Fruit fly (Drosophila melanogaster) whole organism, prepupa: ENCODE results near the gene CG32564.
A peak's percentile ranks its signal among the peaks of the same experiment; 100 is the strongest.

Experiments used
- Blimp-1 ChIP-seq: fragments of 200-800 bp; sonication (Bioruptor generic); optimal IDR thresholded peaks from 3 replicates; lab custom pipeline; 2017; ENCODE audit warnings: missing biosample characterization, missing genetic modification characterization, mild to moderate bottlenecking, moderate library complexity, missing genetic modification reagents
- CG10631 ChIP-seq: fragments of 200-800 bp; sonication (Bioruptor generic); optimal IDR thresholded peaks from 2 replicates; lab custom pipeline; 2016; ENCODE audit warnings: missing biosample characterization, missing genetic modification characterization
- CG10669 ChIP-seq: fragments of 200-800 bp; sonication (Bioruptor generic); optimal IDR thresholded peaks from 3 replicates; lab custom pipeline; 2018; ENCODE audit warnings: missing biosample characterization, mild to moderate bottlenecking, missing genetic modification characterization, moderate library complexity
- CG11294 ChIP-seq: fragments of 200-800 bp; sonication (Bioruptor generic); IDR thresholded peaks from 2 replicates; pipeline ENCODE4 v1.3.6; 2022; ENCODE audit warnings: missing biosample characterization, missing genetic modification characterization
- CG11762 ChIP-seq: fragments of 200-800 bp; sonication (Bioruptor generic); optimal IDR thresholded peaks from 3 replicates; lab custom pipeline; 2016; ENCODE audit warnings: missing biosample characterization, missing genetic modification characterization; ENCODE audit not compliant: insufficient read depth
- CG11902 ChIP-seq: fragments of 200-800 bp; sonication (Bioruptor generic); optimal IDR thresholded peaks from 3 replicates; lab custom pipeline; 2016; ENCODE audit warnings: missing biosample characterization, missing genetic modification characterization
- CG15336 ChIP-seq: fragments of 200-800 bp; sonication (Bioruptor generic); IDR thresholded peaks from 2 replicates; pipeline ENCODE4 v1.3.6; 2022; ENCODE audit warnings: missing biosample characterization, missing genetic modification characterization
- CG1621 ChIP-seq: fragments of 200-800 bp; sonication (Bioruptor generic); optimal IDR thresholded peaks from 3 replicates; lab custom pipeline; 2018; ENCODE audit warnings: missing biosample characterization, mild to moderate bottlenecking, missing genetic modification characterization
- CG16779 ChIP-seq: fragments of 200-800 bp; sonication (Bioruptor generic); optimal IDR thresholded peaks from 3 replicates; lab custom pipeline; 2017; ENCODE audit warnings: missing biosample characterization, mild to moderate bottlenecking, missing genetic modification characterization
- CG3032 ChIP-seq: fragments of 200-800 bp; optimal IDR thresholded peaks from 2 replicates; lab custom pipeline; 2019; ENCODE audit warnings: missing biosample characterization, mild to moderate bottlenecking, missing genetic modification characterization, moderate library complexity
- CG31627 ChIP-seq: fragments of 200-800 bp; sonication (Bioruptor generic); optimal IDR thresholded peaks from 3 replicates; lab custom pipeline; 2016; ENCODE audit warnings: missing biosample characterization, missing genetic modification characterization
- CG32006 ChIP-seq: fragments of 200-800 bp; sonication (Bioruptor generic); optimal IDR thresholded peaks from 3 replicates; lab custom pipeline; 2017; ENCODE audit warnings: missing biosample characterization, mild to moderate bottlenecking, missing genetic modification characterization
- CG34406 ChIP-seq: fragments of 200-800 bp; sonication (Bioruptor generic); optimal IDR thresholded peaks from 3 replicates; lab custom pipeline; 2016; ENCODE audit warnings: missing biosample characterization, missing genetic modification characterization
- CG3919 ChIP-seq: fragments of 200-800 bp; sonication (Bioruptor generic); optimal IDR thresholded peaks from 3 replicates; lab custom pipeline; 2016; ENCODE audit warnings: missing biosample characterization, missing genetic modification characterization
- CG4318 ChIP-seq: fragments of 200-800 bp; sonication (Bioruptor generic); optimal IDR thresholded peaks from 3 replicates; lab custom pipeline; 2017; ENCODE audit warnings: missing biosample characterization, mild to moderate bottlenecking, missing genetic modification characterization
- CG6276 ChIP-seq: fragments of 200-800 bp; sonication (Bioruptor generic); optimal IDR thresholded peaks from 2 replicates; lab custom pipeline; 2017; ENCODE audit warnings: missing biosample characterization, mild to moderate bottlenecking, missing genetic modification characterization
- CG6792 ChIP-seq: fragments of 200-800 bp; sonication (Bioruptor generic); optimal IDR thresholded peaks from 3 replicates; lab custom pipeline; 2016; ENCODE audit warnings: missing biosample characterization, missing genetic modification characterization
- CG6808 ChIP-seq: fragments of 200-800 bp; sonication (Bioruptor generic); optimal IDR thresholded peaks from 3 replicates; lab custom pipeline; 2017; ENCODE audit warnings: missing biosample characterization, missing genetic modification characterization, mild to moderate bottlenecking, moderate library complexity, missing genetic modification reagents
- CG6854 ChIP-seq: fragments of 200-800 bp; sonication (Bioruptor generic); optimal IDR thresholded peaks from 2 replicates; lab custom pipeline; 2017; ENCODE audit warnings: missing biosample characterization, mild to moderate bottlenecking, missing genetic modification characterization
- CG8319 ChIP-seq: fragments of 200-800 bp; sonication (Bioruptor generic); optimal IDR thresholded peaks from 3 replicates; lab custom pipeline; 2016; ENCODE audit warnings: missing biosample characterization, missing genetic modification characterization
- CG8632 ChIP-seq: fragments of 200-800 bp; sonication (Bioruptor generic); optimal IDR thresholded peaks from 3 replicates; lab custom pipeline; 2016; ENCODE audit warnings: missing biosample characterization, missing genetic modification characterization
- CG9139 ChIP-seq: fragments of 200-800 bp; sonication (Bioruptor generic); optimal IDR thresholded peaks from 3 replicates; lab custom pipeline; 2017; ENCODE audit warnings: missing biosample characterization, mild to moderate bottlenecking, missing genetic modification characterization
- Eip75B ChIP-seq: fragments of 200-800 bp; sonication (Bioruptor generic); optimal IDR thresholded peaks from 3 replicates; lab custom pipeline; 2016; ENCODE audit warnings: missing biosample characterization, missing genetic modification characterization
- Eip78C ChIP-seq: fragments of 200-800 bp; sonication (Bioruptor generic); peaks from one replicate; lab custom pipeline; 2016; ENCODE audit warnings: missing biosample characterization, missing genetic modification characterization
- Eip93F ChIP-seq: fragments of 200-800 bp; sonication (Bioruptor generic); optimal IDR thresholded peaks from 2 replicates; lab custom pipeline; 2016; ENCODE audit warnings: missing biosample characterization, mild to moderate bottlenecking, missing genetic modification characterization
- Ets21C ChIP-seq: fragments of 200-800 bp; sonication (Bioruptor generic); optimal IDR thresholded peaks from 3 replicates; lab custom pipeline; 2016; ENCODE audit warnings: missing biosample characterization, missing genetic modification characterization
- Ets96B ChIP-seq: fragments of 200-800 bp; optimal IDR thresholded peaks from 2 replicates; lab custom pipeline; 2019; ENCODE audit warnings: missing biosample characterization, mild to moderate bottlenecking, missing genetic modification characterization, moderate library complexity
- Gug ChIP-seq: fragments of 200-800 bp; sonication (Bioruptor generic); IDR thresholded peaks from 2 replicates; pipeline ENCODE4 v1.3.6; 2022; ENCODE audit warnings: missing biosample characterization, missing genetic modification characterization
- Hr38 ChIP-seq: sonication (Bioruptor generic); optimal IDR thresholded peaks from 2 replicates; lab custom pipeline; 2016; ENCODE audit warnings: missing biosample characterization, missing genetic modification characterization
- Hr39 ChIP-seq: fragments of 200-800 bp; sonication (Bioruptor generic); optimal IDR thresholded peaks from 2 replicates; lab custom pipeline; 2016; ENCODE audit warnings: missing biosample characterization, missing genetic modification characterization
- Hr4 ChIP-seq: fragments of 200-800 bp; sonication (Bioruptor generic); optimal IDR thresholded peaks from 3 replicates; lab custom pipeline; 2016; ENCODE audit warnings: missing biosample characterization, missing genetic modification characterization
- Lpt ChIP-seq: fragments of 200-800 bp; sonication (Bioruptor generic); optimal IDR thresholded peaks from 3 replicates; lab custom pipeline; 2016; ENCODE audit warnings: missing biosample characterization, missing genetic modification characterization
- Met ChIP-seq: fragments of 200-800 bp; sonication (Bioruptor generic); optimal IDR thresholded peaks from 3 replicates; lab custom pipeline; 2016; ENCODE audit warnings: missing biosample characterization, missing genetic modification characterization
- OdsH ChIP-seq: fragments of 200-800 bp; sonication (Bioruptor generic); optimal IDR thresholded peaks from 3 replicates; lab custom pipeline; 2016; ENCODE audit warnings: missing biosample characterization, missing genetic modification characterization
- Smox ChIP-seq: fragments of 200-800 bp; sonication (Bioruptor generic); optimal IDR thresholded peaks from 3 replicates; lab custom pipeline; 2016; ENCODE audit warnings: missing biosample characterization, missing genetic modification characterization
- Sox14 ChIP-seq: fragments of 200-800 bp; sonication (Bioruptor generic); optimal IDR thresholded peaks from 3 replicates; lab custom pipeline; 2016; ENCODE audit warnings: missing biosample characterization, missing genetic modification characterization
- Sox15 ChIP-seq: fragments of 200-800 bp; sonication (Bioruptor generic); optimal IDR thresholded peaks from 3 replicates; lab custom pipeline; 2016; ENCODE audit warnings: missing biosample characterization, missing genetic modification characterization
- achi ChIP-seq: fragments of 200-800 bp; sonication (Bioruptor generic); optimal IDR thresholded peaks from 3 replicates; lab custom pipeline; 2016; ENCODE audit warnings: missing biosample characterization, missing genetic modification characterization
- acj6 ChIP-seq: fragments of 200-800 bp; sonication (Bioruptor generic); optimal IDR thresholded peaks from 3 replicates; lab custom pipeline; 2016; ENCODE audit warnings: missing biosample characterization, missing genetic modification characterization
- cyc ChIP-seq: fragments of 200-800 bp; sonication (Bioruptor generic); optimal IDR thresholded peaks from 3 replicates; lab custom pipeline; 2016; ENCODE audit warnings: missing biosample characterization, missing genetic modification characterization
- dac ChIP-seq: fragments of 200-800 bp; sonication (Bioruptor generic); optimal IDR thresholded peaks from 2 replicates; lab custom pipeline; 2017; ENCODE audit warnings: missing biosample characterization, mild to moderate bottlenecking, missing genetic modification characterization
- dsx ChIP-seq: fragments of 200-800 bp; optimal IDR thresholded peaks from 3 replicates; lab custom pipeline; 2019; ENCODE audit warnings: missing biosample characterization, mild to moderate bottlenecking, missing genetic modification characterization, moderate library complexity; ENCODE audit not compliant: poor library complexity, severe bottlenecking
- eg ChIP-seq: fragments of 200-800 bp; sonication (Bioruptor generic); IDR thresholded peaks from 3 replicates; pipeline ENCODE4 v1.3.6; 2022; ENCODE audit warnings: missing biosample characterization, missing genetic modification characterization
- esn ChIP-seq: fragments of 200-800 bp; sonication (Bioruptor generic); optimal IDR thresholded peaks from 2 replicates; lab custom pipeline; 2016; ENCODE audit warnings: missing biosample characterization, mild to moderate bottlenecking, missing genetic modification characterization, moderate library complexity
- fd59A ChIP-seq: fragments of 200-800 bp; sonication (Bioruptor generic); optimal IDR thresholded peaks from 2 replicates; lab custom pipeline; 2017; ENCODE audit warnings: missing biosample characterization, mild to moderate bottlenecking, missing genetic modification characterization, missing genetic modification reagents
- fd85E ChIP-seq: fragments of 200-800 bp; sonication (Bioruptor generic); optimal IDR thresholded peaks from 3 replicates; lab custom pipeline; 2016; ENCODE audit warnings: missing biosample characterization, missing genetic modification characterization
- lz ChIP-seq: fragments of 200-800 bp; sonication (Bioruptor generic); optimal IDR thresholded peaks from 3 replicates; lab custom pipeline; 2016; ENCODE audit warnings: missing biosample characterization, missing genetic modification characterization
- net ChIP-seq: fragments of 200-800 bp; sonication (Bioruptor generic); optimal IDR thresholded peaks from 3 replicates; lab custom pipeline; 2016; ENCODE audit warnings: missing biosample characterization, missing genetic modification characterization
- pdm3 ChIP-seq: fragments of 200-800 bp; sonication (Bioruptor generic); optimal IDR thresholded peaks from 3 replicates; lab custom pipeline; 2016; ENCODE audit warnings: missing biosample characterization, missing genetic modification characterization
- spab ChIP-seq: fragments of 200-800 bp; sonication (Bioruptor generic); optimal IDR thresholded peaks from 2 replicates; lab custom pipeline; 2017; ENCODE audit warnings: missing biosample characterization, mild to moderate bottlenecking, missing genetic modification characterization, missing genetic modification reagents
- ss ChIP-seq, 2 experiments: fragments of 200-800 bp; sonication (Bioruptor generic); optimal IDR thresholded peaks; 2 replicates in 1 of 2; 3 replicates in 1 of 2; lab custom pipeline; 2017 to 2018; ENCODE audit warnings: mild to moderate bottlenecking in 2 of 2, missing biosample characterization in 2 of 2, missing genetic modification characterization in 2 of 2, moderate library complexity in 1 of 2
- topi ChIP-seq: fragments of 200-800 bp; sonication (Bioruptor generic); optimal IDR thresholded peaks from 3 replicates; lab custom pipeline; 2016; ENCODE audit warnings: missing biosample characterization, missing genetic modification characterization
- vri ChIP-seq: fragments of 200-800 bp; sonication (Bioruptor generic); optimal IDR thresholded peaks from 3 replicates; lab custom pipeline; 2016; ENCODE audit warnings: missing biosample characterization, mild to moderate bottlenecking, missing genetic modification characterization

The CG32564 gene

dm6 chrX:17187495-17187894 is 18.7 kb upstream of the CG32564 start:
- TF ChIP-seq Eip93F (GFP tag; lab: Kevin White, UChicago) (no peak), lz (GFP tag; lab: Kevin White, UChicago) (peak; percentile 2), Blimp-1 (GFP tag; lab: Kevin White, UChicago) (no peak), CG6276 (peak; percentile 30), CG31627 (GFP tag; lab: Kevin White, UChicago) (no peak), topi (peak; percentile 41), spab (GFP tag; lab: Kevin White, UChicago) (no peak), eg (peak; percentile 77), CG11762 (GFP tag; lab: Kevin White, UChicago) (peak; percentile 31), CG3032 (tag; lab: Kevin White, UChicago) (no peak), Hr38 (GFP tag; lab: Kevin White, UChicago) (no peak), CG11902 (GFP tag; lab: Kevin White, UChicago) (peak; percentile 20), achi (GFP tag; lab: Kevin White, UChicago) (peak; percentile 55), CG10631 (GFP tag; lab: Kevin White, UChicago) (no peak), pdm3 (GFP tag; lab: Kevin White, UChicago) (peak; percentile 35), Eip78C (GFP tag; lab: Kevin White, UChicago) (peak; percentile 80), Lpt (GFP tag; lab: Kevin White, UChicago) (no peak), CG1621 (tag; lab: Kevin White, UChicago) (no peak), OdsH (GFP tag; lab: Kevin White, UChicago) (peak; percentile 62), Gug (GFP tag; lab: Robert Waterston, UW) (0 out of 2 replicates have a peak, but pooled peaks have one; percentile 12), CG32006 (GFP tag; lab: Kevin White, UChicago) (peak; percentile 54), Smox (peak; percentile 29), cyc (GFP tag; lab: Kevin White, UChicago) (no peak), Sox14 (GFP tag; lab: Kevin White, UChicago) (peak; percentile 19), CG11294 (GFP tag; lab: Robert Waterston, UW) (no peak), fd85E (no peak), CG6792 (GFP tag; lab: Kevin White, UChicago) (peak; percentile 41), CG8632 (GFP tag; lab: Kevin White, UChicago) (peak; percentile 52), Hr39 (GFP tag; lab: Kevin White, UChicago) (no peak), CG9139 (GFP tag; lab: Kevin White, UChicago) (no peak), acj6 (GFP tag; lab: Kevin White, UChicago) (peak; percentile 53), fd59A (GFP tag; lab: Kevin White, UChicago) (no peak), CG15336 (peak; percentile 63), CG8319 (GFP tag; lab: Kevin White, UChicago) (peak; percentile 42), net (GFP tag; lab: Kevin White, UChicago) (peak; percentile 48), CG6854 (GFP tag; lab: Kevin White, UChicago) (no peak), esn (GFP tag; lab: Kevin White, UChicago) (peak; percentile 53), Sox15 (peak; percentile 32), ss (GFP tag; optimal IDR thresholded peaks at IDR 0.05; lab: Kevin White, UChicago) (no peak), CG3919 (GFP tag; lab: Kevin White, UChicago) (peak; percentile 46), vri (GFP tag; lab: Kevin White, UChicago) (no peak), CG4318 (peak; percentile 2), CG34406 (GFP tag; lab: Kevin White, UChicago) (peak; percentile 58), CG10669 (GFP tag; lab: Kevin White, UChicago) (no peak), dsx (GFP tag; lab: Kevin White, UChicago) (no peak), Met (GFP tag; lab: Kevin White, UChicago) (peak; percentile 54), dac (GFP tag; lab: Kevin White, UChicago) (no peak), Eip75B (GFP tag; lab: Kevin White, UChicago) (no peak), CG16779 (tag; lab: Kevin White, UChicago) (no peak), Hr4 (GFP tag; lab: Kevin White, UChicago) (no peak), Ets96B (tag; lab: Kevin White, UChicago) (no peak), CG6808 (GFP tag; lab: Kevin White, UChicago) (no peak), Ets21C (no peak)
